Fruit fly (Drosophila melanogaster): ENCODE results near the gene CG4678.
A peak's percentile ranks its signal among the peaks of the same experiment; 100 is the strongest.

The CG4678 gene

dm6 chrX:16689966-16690365, 6.0 kb upstream of the CG4678 start (continued):
- TF ChIP-seq CG6163 (GFP tag; IDR thresholded peaks at IDR 0.05) (0 out of 3 replicates have a peak, but pooled peaks have one; percentile 6), CG6792 (GFP tag; optimal IDR thresholded peaks at IDR 0.05) (no peak), CG16779 (tag; optimal IDR thresholded peaks at IDR 0.05) (no peak), CG11762 (GFP tag; optimal IDR thresholded peaks at IDR 0.05; ENCODE audit: insufficient read depth) (no peak), svp (GFP tag) (peak; percentile 9), Ets21C (GFP tag; optimal IDR thresholded peaks at IDR 0.05) (no peak), fd59A (GFP tag; optimal IDR thresholded peaks at IDR 0.05) (no peak), eg (GFP tag; IDR thresholded peaks at IDR 0.05) (no peak), topi (GFP tag; optimal IDR thresholded peaks at IDR 0.05) (no peak), CG8119 (GFP tag; IDR thresholded peaks at IDR 0.05) (peak; percentile 51; the same call in 1 of the 3 replicates), spab (GFP tag; optimal IDR thresholded peaks at IDR 0.05) (no peak), Lpt (GFP tag; optimal IDR thresholded peaks at IDR 0.05) (no peak), net (GFP tag; optimal IDR thresholded peaks at IDR 0.05) (no peak), Gug (GFP tag; IDR thresholded peaks at IDR 0.05) (no peak), lz (GFP tag; optimal IDR thresholded peaks at IDR 0.05) (no peak), Sox102F (GFP tag; optimal IDR thresholded peaks at IDR 0.05) (no peak), pdm3 (GFP tag; optimal IDR thresholded peaks at IDR 0.05) (no peak), fkh (GFP tag; optimal IDR thresholded peaks at IDR 0.05) (no peak), acj6 (GFP tag; optimal IDR thresholded peaks at IDR 0.05) (no peak), Eip78C (GFP tag) (peak; percentile 37), CG3032 (tag; optimal IDR thresholded peaks at IDR 0.05) (peak; percentile 5), vri (GFP tag; optimal IDR thresholded peaks at IDR 0.05) (no peak), CG8319 (GFP tag; optimal IDR thresholded peaks at IDR 0.05) (no peak), CG34406 (GFP tag; optimal IDR thresholded peaks at IDR 0.05) (no peak), CG31627 (GFP tag; optimal IDR thresholded peaks at IDR 0.05) (no peak), OdsH (GFP tag; optimal IDR thresholded peaks at IDR 0.05) (no peak)

dm6 chrX:16690499-16690898, 5.4 kb upstream of the CG4678 start:
- peak; percentile 72 for TF ChIP-seq Eip78C (GFP tag)
- peak; percentile 15 for TF ChIP-seq OdsH (GFP tag; optimal IDR thresholded peaks at IDR 0.05)
- no peak for TF ChIP-seq fkh (GFP tag; optimal IDR thresholded peaks at IDR 0.05)
- TF ChIP-seq Eip93F (GFP tag; optimal IDR thresholded peaks at IDR 0.05), result no peak
- TF ChIP-seq Hr39 (GFP tag; optimal IDR thresholded peaks at IDR 0.05), result no peak
- peak; percentile 39 for TF ChIP-seq Ets96B (tag; optimal IDR thresholded peaks at IDR 0.05)
- TF ChIP-seq CG11294 (GFP tag; IDR thresholded peaks at IDR 0.05), result no peak
- peak; percentile 47 for TF ChIP-seq CG3919 (GFP tag; optimal IDR thresholded peaks at IDR 0.05)
- TF ChIP-seq CG8119 (GFP tag; IDR thresholded peaks at IDR 0.05), result no peak
- TF ChIP-seq Eip75B (GFP tag; optimal IDR thresholded peaks at IDR 0.05), result peak; percentile 25
- TF ChIP-seq CG1621 (tag; optimal IDR thresholded peaks at IDR 0.05), result no peak
- peak; percentile 13 for TF ChIP-seq CG6808 (GFP tag; optimal IDR thresholded peaks at IDR 0.05)
- peak; percentile 43 for TF ChIP-seq pdm3 (GFP tag; optimal IDR thresholded peaks at IDR 0.05)
- no peak for TF ChIP-seq Sox102F (GFP tag; optimal IDR thresholded peaks at IDR 0.05)
- peak; percentile 48; the same call in 1 of the 2 replicates for TF ChIP-seq CG15336 (GFP tag; IDR thresholded peaks at IDR 0.05)
- peak; percentile 33 for TF ChIP-seq Sox14 (GFP tag; optimal IDR thresholded peaks at IDR 0.05)
- no peak for TF ChIP-seq CG10669 (GFP tag; optimal IDR thresholded peaks at IDR 0.05)
- TF ChIP-seq fd59A (GFP tag; optimal IDR thresholded peaks at IDR 0.05), result peak; percentile 6
- TF ChIP-seq CG9139 (GFP tag; optimal IDR thresholded peaks at IDR 0.05), result no peak
- no peak for TF ChIP-seq cyc (GFP tag; optimal IDR thresholded peaks at IDR 0.05)
- TF ChIP-seq dsx (GFP tag; optimal IDR thresholded peaks at IDR 0.05; ENCODE audit: poor library complexity, severe bottlenecking), result no peak
- no peak for TF ChIP-seq CG11762 (GFP tag; optimal IDR thresholded peaks at IDR 0.05; ENCODE audit: insufficient read depth)
- TF ChIP-seq Lpt (GFP tag; optimal IDR thresholded peaks at IDR 0.05), result peak; percentile 17
- TF ChIP-seq acj6 (GFP tag; optimal IDR thresholded peaks at IDR 0.05), result peak; percentile 21
- TF ChIP-seq salr (GFP tag; optimal IDR thresholded peaks at IDR 0.05), result no peak
- peak; percentile 49; the same call in 1 of the 3 replicates for TF ChIP-seq CG6163 (GFP tag; IDR thresholded peaks at IDR 0.05)
- no peak for TF ChIP-seq CG34406 (GFP tag; optimal IDR thresholded peaks at IDR 0.05)
- TF ChIP-seq topi (GFP tag; optimal IDR thresholded peaks at IDR 0.05), result no peak
- TF ChIP-seq Gug (GFP tag; IDR thresholded peaks at IDR 0.05), result peak; percentile 16; the same call in 1 of the 2 replicates
- no peak for TF ChIP-seq CG6854 (GFP tag; optimal IDR thresholded peaks at IDR 0.05)
- TF ChIP-seq CG10631 (GFP tag; optimal IDR thresholded peaks at IDR 0.05), result peak; percentile 36
- no peak for TF ChIP-seq esn (GFP tag; optimal IDR thresholded peaks at IDR 0.05)
- TF ChIP-seq vri (GFP tag; optimal IDR thresholded peaks at IDR 0.05), result no peak
- TF ChIP-seq CG32006 (GFP tag; optimal IDR thresholded peaks at IDR 0.05), result peak; percentile 17
- TF ChIP-seq lz (GFP tag; optimal IDR thresholded peaks at IDR 0.05), result no peak
- no peak for TF ChIP-seq Met (GFP tag; optimal IDR thresholded peaks at IDR 0.05)
- peak; percentile 24 for TF ChIP-seq Hr4 (GFP tag; optimal IDR thresholded peaks at IDR 0.05)
- peak; percentile 44 for TF ChIP-seq achi (GFP tag; optimal IDR thresholded peaks at IDR 0.05)
